Fruit fly (Drosophila melanogaster) whole organism, prepupa: ENCODE data around the gene LpR2.

Experiments
- CG11294 ChIP-seq: fragments of 200-800 bp; sonication (Bioruptor generic); IDR thresholded peaks from 2 replicates; pipeline ENCODE4 v1.3.6; 2022; ENCODE audit warnings: missing biosample characterization, missing genetic modification characterization
- CG11902 ChIP-seq: fragments of 200-800 bp; sonication (Bioruptor generic); optimal IDR thresholded peaks from 3 replicates; lab custom pipeline; 2016; ENCODE audit warnings: missing biosample characterization, missing genetic modification characterization
- CG3032 ChIP-seq: fragments of 200-800 bp; optimal IDR thresholded peaks from 2 replicates; lab custom pipeline; 2019; ENCODE audit warnings: missing biosample characterization, mild to moderate bottlenecking, missing genetic modification characterization, moderate library complexity
- CG31627 ChIP-seq: fragments of 200-800 bp; sonication (Bioruptor generic); optimal IDR thresholded peaks from 3 replicates; lab custom pipeline; 2016; ENCODE audit warnings: missing biosample characterization, missing genetic modification characterization
- CG32006 ChIP-seq: fragments of 200-800 bp; sonication (Bioruptor generic); optimal IDR thresholded peaks from 3 replicates; lab custom pipeline; 2017; ENCODE audit warnings: missing biosample characterization, mild to moderate bottlenecking, missing genetic modification characterization
- CG4318 ChIP-seq: fragments of 200-800 bp; sonication (Bioruptor generic); optimal IDR thresholded peaks from 3 replicates; lab custom pipeline; 2017; ENCODE audit warnings: missing biosample characterization, mild to moderate bottlenecking, missing genetic modification characterization
- CG6163 ChIP-seq: fragments of 200-800 bp; sonication (Bioruptor generic); IDR thresholded peaks from 3 replicates; pipeline ENCODE4 v1.3.6; 2022; ENCODE audit warnings: missing biosample characterization, missing genetic modification characterization
- CG6276 ChIP-seq: fragments of 200-800 bp; sonication (Bioruptor generic); optimal IDR thresholded peaks from 2 replicates; lab custom pipeline; 2017; ENCODE audit warnings: missing biosample characterization, mild to moderate bottlenecking, missing genetic modification characterization
- CG6808 ChIP-seq: fragments of 200-800 bp; sonication (Bioruptor generic); optimal IDR thresholded peaks from 3 replicates; lab custom pipeline; 2017; ENCODE audit warnings: missing biosample characterization, missing genetic modification characterization, mild to moderate bottlenecking, moderate library complexity, missing genetic modification reagents
- CG6854 ChIP-seq: fragments of 200-800 bp; sonication (Bioruptor generic); optimal IDR thresholded peaks from 2 replicates; lab custom pipeline; 2017; ENCODE audit warnings: missing biosample characterization, mild to moderate bottlenecking, missing genetic modification characterization
- CG7368 ChIP-seq: fragments of 200-800 bp; sonication (Bioruptor generic); optimal IDR thresholded peaks from 3 replicates; lab custom pipeline; 2016; ENCODE audit warnings: missing biosample characterization, missing genetic modification characterization
- CG9139 ChIP-seq: fragments of 200-800 bp; sonication (Bioruptor generic); optimal IDR thresholded peaks from 3 replicates; lab custom pipeline; 2017; ENCODE audit warnings: missing biosample characterization, mild to moderate bottlenecking, missing genetic modification characterization
- Eip75B ChIP-seq: fragments of 200-800 bp; sonication (Bioruptor generic); optimal IDR thresholded peaks from 3 replicates; lab custom pipeline; 2016; ENCODE audit warnings: missing biosample characterization, missing genetic modification characterization
- Eip78C ChIP-seq: fragments of 200-800 bp; sonication (Bioruptor generic); peaks from one replicate; lab custom pipeline; 2016; ENCODE audit warnings: missing biosample characterization, missing genetic modification characterization
- Eip93F ChIP-seq: fragments of 200-800 bp; sonication (Bioruptor generic); optimal IDR thresholded peaks from 2 replicates; lab custom pipeline; 2016; ENCODE audit warnings: missing biosample characterization, mild to moderate bottlenecking, missing genetic modification characterization
- Ets21C ChIP-seq: fragments of 200-800 bp; sonication (Bioruptor generic); optimal IDR thresholded peaks from 3 replicates; lab custom pipeline; 2016; ENCODE audit warnings: missing biosample characterization, missing genetic modification characterization
- Ets96B ChIP-seq: fragments of 200-800 bp; optimal IDR thresholded peaks from 2 replicates; lab custom pipeline; 2019; ENCODE audit warnings: missing biosample characterization, mild to moderate bottlenecking, missing genetic modification characterization, moderate library complexity
- Gug ChIP-seq: fragments of 200-800 bp; sonication (Bioruptor generic); IDR thresholded peaks from 2 replicates; pipeline ENCODE4 v1.3.6; 2022; ENCODE audit warnings: missing biosample characterization, missing genetic modification characterization
- Hr38 ChIP-seq: sonication (Bioruptor generic); optimal IDR thresholded peaks from 2 replicates; lab custom pipeline; 2016; ENCODE audit warnings: missing biosample characterization, missing genetic modification characterization
- Hr39 ChIP-seq: fragments of 200-800 bp; sonication (Bioruptor generic); optimal IDR thresholded peaks from 2 replicates; lab custom pipeline; 2016; ENCODE audit warnings: missing biosample characterization, missing genetic modification characterization
- Hr4 ChIP-seq: fragments of 200-800 bp; sonication (Bioruptor generic); optimal IDR thresholded peaks from 3 replicates; lab custom pipeline; 2016; ENCODE audit warnings: missing biosample characterization, missing genetic modification characterization
- Lpt ChIP-seq: fragments of 200-800 bp; sonication (Bioruptor generic); optimal IDR thresholded peaks from 3 replicates; lab custom pipeline; 2016; ENCODE audit warnings: missing biosample characterization, missing genetic modification characterization
- Met ChIP-seq: fragments of 200-800 bp; sonication (Bioruptor generic); optimal IDR thresholded peaks from 3 replicates; lab custom pipeline; 2016; ENCODE audit warnings: missing biosample characterization, missing genetic modification characterization
- OdsH ChIP-seq: fragments of 200-800 bp; sonication (Bioruptor generic); optimal IDR thresholded peaks from 3 replicates; lab custom pipeline; 2016; ENCODE audit warnings: missing biosample characterization, missing genetic modification characterization
- Sox14 ChIP-seq: fragments of 200-800 bp; sonication (Bioruptor generic); optimal IDR thresholded peaks from 3 replicates; lab custom pipeline; 2016; ENCODE audit warnings: missing biosample characterization, missing genetic modification characterization
- Sox15 ChIP-seq: fragments of 200-800 bp; sonication (Bioruptor generic); optimal IDR thresholded peaks from 3 replicates; lab custom pipeline; 2016; ENCODE audit warnings: missing biosample characterization, missing genetic modification characterization
- achi ChIP-seq: fragments of 200-800 bp; sonication (Bioruptor generic); optimal IDR thresholded peaks from 3 replicates; lab custom pipeline; 2016; ENCODE audit warnings: missing biosample characterization, missing genetic modification characterization
- acj6 ChIP-seq: fragments of 200-800 bp; sonication (Bioruptor generic); optimal IDR thresholded peaks from 3 replicates; lab custom pipeline; 2016; ENCODE audit warnings: missing biosample characterization, missing genetic modification characterization
- cyc ChIP-seq: fragments of 200-800 bp; sonication (Bioruptor generic); optimal IDR thresholded peaks from 3 replicates; lab custom pipeline; 2016; ENCODE audit warnings: missing biosample characterization, missing genetic modification characterization
- dsx ChIP-seq: fragments of 200-800 bp; optimal IDR thresholded peaks from 3 replicates; lab custom pipeline; 2019; ENCODE audit warnings: missing biosample characterization, mild to moderate bottlenecking, missing genetic modification characterization, moderate library complexity; ENCODE audit not compliant: poor library complexity, severe bottlenecking
- esn ChIP-seq: fragments of 200-800 bp; sonication (Bioruptor generic); optimal IDR thresholded peaks from 2 replicates; lab custom pipeline; 2016; ENCODE audit warnings: missing biosample characterization, mild to moderate bottlenecking, missing genetic modification characterization, moderate library complexity
- fd59A ChIP-seq: fragments of 200-800 bp; sonication (Bioruptor generic); optimal IDR thresholded peaks from 2 replicates; lab custom pipeline; 2017; ENCODE audit warnings: missing biosample characterization, mild to moderate bottlenecking, missing genetic modification characterization, missing genetic modification reagents
- fkh ChIP-seq: fragments of 200-800 bp; sonication (Bioruptor generic); optimal IDR thresholded peaks from 3 replicates; lab custom pipeline; 2017; ENCODE audit warnings: missing biosample characterization, mild to moderate bottlenecking, missing genetic modification characterization, moderate library complexity
- net ChIP-seq: fragments of 200-800 bp; sonication (Bioruptor generic); optimal IDR thresholded peaks from 3 replicates; lab custom pipeline; 2016; ENCODE audit warnings: missing biosample characterization, missing genetic modification characterization
- spab ChIP-seq: fragments of 200-800 bp; sonication (Bioruptor generic); optimal IDR thresholded peaks from 2 replicates; lab custom pipeline; 2017; ENCODE audit warnings: missing biosample characterization, mild to moderate bottlenecking, missing genetic modification characterization, missing genetic modification reagents
- svp ChIP-seq: fragments of 200-800 bp; sonication (Bioruptor generic); peaks from one replicate; lab custom pipeline; 2016; ENCODE audit warnings: missing biosample characterization, missing genetic modification characterization
- topi ChIP-seq: fragments of 200-800 bp; sonication (Bioruptor generic); optimal IDR thresholded peaks from 3 replicates; lab custom pipeline; 2016; ENCODE audit warnings: missing biosample characterization, missing genetic modification characterization

The LpR2 gene

dm6 chr3R:25759430-25759829, 19.2 kb upstream of the LpR2 start (continued):
- no peak for TF ChIP-seq Eip75B (GFP tag; lab: Kevin White, UChicago)
- no peak for TF ChIP-seq achi (GFP tag; lab: Kevin White, UChicago)
- TF ChIP-seq CG4318 (GFP tag; lab: Kevin White, UChicago): no peak
- no peak for TF ChIP-seq Lpt (GFP tag; lab: Kevin White, UChicago)
- no peak for TF ChIP-seq CG6854 (GFP tag; lab: Kevin White, UChicago)
- TF ChIP-seq, all 60 proteins: peak for 11

DNA sequence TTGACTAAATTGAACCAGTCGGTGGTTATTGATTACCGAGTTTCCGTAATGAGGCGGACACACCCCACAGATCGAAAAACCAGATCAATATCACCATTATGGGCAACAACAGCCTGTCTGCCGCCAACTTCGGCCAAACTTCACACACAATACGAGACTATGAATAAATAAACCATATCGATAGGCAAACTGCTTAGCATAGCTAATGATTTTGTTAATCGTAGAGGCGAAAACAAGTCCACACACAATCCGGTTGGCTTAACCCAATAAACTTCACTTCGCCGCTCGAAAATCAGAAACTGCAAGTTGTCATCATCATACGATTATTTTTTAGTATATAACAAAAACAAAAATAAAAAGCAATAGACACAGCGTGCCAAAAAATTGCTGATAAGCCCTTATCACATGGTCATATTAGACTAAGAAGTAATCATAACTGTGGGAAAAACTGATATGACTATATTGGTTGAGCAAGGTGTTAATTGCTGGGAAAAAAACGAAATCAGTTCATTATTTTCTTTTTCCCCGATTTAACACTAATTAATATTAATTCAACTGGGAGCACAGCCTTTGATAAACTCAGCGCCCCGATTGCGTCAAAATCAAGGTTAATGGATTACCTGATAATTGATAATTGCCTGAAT, 15.7 kb upstream of the LpR2 start:
- TF ChIP-seq svp (GFP tag; lab: Kevin White, UChicago) (peak; percentile 87), CG6163 (no peak)

DNA sequence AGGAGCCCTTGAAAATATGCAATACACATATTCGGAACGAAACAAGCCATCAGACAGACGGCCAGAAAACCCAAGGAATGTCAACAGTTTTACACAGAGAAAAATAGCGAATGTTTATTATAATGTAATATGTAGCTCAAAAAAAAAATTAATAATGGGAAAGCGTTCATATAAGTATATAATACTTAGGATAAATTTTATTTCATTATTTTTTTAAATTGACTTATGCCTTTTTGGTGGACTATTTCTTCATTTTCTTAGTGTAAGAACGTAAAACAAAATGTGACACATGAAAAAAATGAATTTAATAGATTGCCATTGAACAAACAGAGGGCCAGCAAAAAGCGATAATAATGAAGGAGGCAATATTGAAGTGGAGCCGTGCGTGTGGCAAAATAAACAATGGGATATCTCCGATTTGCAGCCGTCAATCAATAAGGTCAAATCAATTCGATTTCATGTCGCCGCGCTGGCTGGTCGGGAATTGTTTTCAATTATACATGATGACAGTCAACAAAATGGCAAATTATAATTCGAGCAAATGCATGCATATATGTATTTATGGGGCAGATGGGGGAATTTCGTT, 14.7 kb upstream of the LpR2 start:
- TF ChIP-seq esn (GFP tag; lab: Kevin White, UChicago) (no peak), Eip78C (peak; percentile 85), CG3032 (tag; lab: Kevin White, UChicago) (peak; percentile 15), dsx (GFP tag; lab: Kevin White, UChicago) (peak; percentile 47), topi (GFP tag; lab: Kevin White, UChicago) (peak; percentile 8), OdsH (GFP tag; lab: Kevin White, UChicago) (no peak), Gug (GFP tag; lab: Robert Waterston, UW) (0 out of 2 replicates have a peak, but pooled peaks have one; percentile 15), svp (GFP tag; lab: Kevin White, UChicago) (peak; percentile 91), fkh (GFP tag; lab: Kevin White, UChicago) (peak; percentile 47)
- TF ChIP-seq, all 60 proteins: peak for 7

DNA sequence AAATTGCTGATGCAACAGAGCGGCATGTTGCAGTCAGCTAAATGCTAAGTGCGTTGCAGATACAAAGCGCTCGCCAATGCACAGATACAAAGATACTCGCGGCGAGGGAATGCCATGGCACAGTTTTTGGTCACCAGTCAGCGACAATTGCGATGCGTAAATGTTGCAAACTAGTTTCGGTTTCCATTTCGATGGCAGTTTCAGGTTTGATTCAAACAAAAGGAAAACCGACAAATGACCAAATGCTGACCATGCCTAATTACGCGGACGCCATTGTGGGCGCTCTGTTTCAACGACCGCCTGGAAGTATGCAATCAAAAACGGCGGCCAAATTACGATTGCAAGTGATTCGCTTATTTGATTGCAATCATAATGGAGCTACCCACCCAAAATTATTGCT, 13.5 kb upstream of the LpR2 start:
- 0 out of 3 replicates have a peak, but pooled peaks have one; percentile 33 for TF ChIP-seq CG6163
- no peak for TF ChIP-seq svp (GFP tag; lab: Kevin White, UChicago)
- TF ChIP-seq Ets21C (GFP tag; lab: Kevin White, UChicago): no peak
- peak; percentile 60 for TF ChIP-seq dsx (GFP tag; lab: Kevin White, UChicago)
- TF ChIP-seq CG11294 (GFP tag; lab: Robert Waterston, UW): no peak
- TF ChIP-seq Sox15 (GFP tag; lab: Kevin White, UChicago): no peak
- TF ChIP-seq Eip78C: peak; percentile 55
- peak; percentile 68 for TF ChIP-seq CG6276 (GFP tag; lab: Kevin White, UChicago)
- no peak for TF ChIP-seq Lpt (GFP tag; lab: Kevin White, UChicago)
- no peak for TF ChIP-seq Gug (GFP tag; lab: Robert Waterston, UW)
- no peak for TF ChIP-seq CG6854 (GFP tag; lab: Kevin White, UChicago)

DNA sequence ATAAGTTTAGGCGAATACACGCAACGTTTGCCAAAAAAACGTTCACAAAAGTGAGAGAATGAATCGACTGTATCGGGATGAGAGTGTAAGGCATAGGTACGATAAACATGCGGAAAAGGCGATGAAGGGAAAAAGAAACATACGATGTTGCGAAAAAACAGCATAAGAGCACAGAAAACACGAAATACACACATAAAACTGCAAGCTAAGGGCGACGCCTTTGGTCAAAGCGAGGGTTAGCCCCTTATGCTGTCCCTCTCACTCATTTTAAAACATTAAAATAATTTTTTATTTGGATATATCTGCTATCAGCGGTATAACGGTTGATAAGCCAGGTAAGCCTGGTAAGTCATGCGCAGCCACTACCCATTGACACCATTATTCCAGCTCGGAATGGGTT, 538 bp downstream of the LpR2 start:
- TF ChIP-seq CG7368 (no peak), Eip78C (no peak), Lpt (GFP tag; lab: Kevin White, UChicago) (no peak), CG9139 (GFP tag; lab: Kevin White, UChicago) (no peak)

DNA sequence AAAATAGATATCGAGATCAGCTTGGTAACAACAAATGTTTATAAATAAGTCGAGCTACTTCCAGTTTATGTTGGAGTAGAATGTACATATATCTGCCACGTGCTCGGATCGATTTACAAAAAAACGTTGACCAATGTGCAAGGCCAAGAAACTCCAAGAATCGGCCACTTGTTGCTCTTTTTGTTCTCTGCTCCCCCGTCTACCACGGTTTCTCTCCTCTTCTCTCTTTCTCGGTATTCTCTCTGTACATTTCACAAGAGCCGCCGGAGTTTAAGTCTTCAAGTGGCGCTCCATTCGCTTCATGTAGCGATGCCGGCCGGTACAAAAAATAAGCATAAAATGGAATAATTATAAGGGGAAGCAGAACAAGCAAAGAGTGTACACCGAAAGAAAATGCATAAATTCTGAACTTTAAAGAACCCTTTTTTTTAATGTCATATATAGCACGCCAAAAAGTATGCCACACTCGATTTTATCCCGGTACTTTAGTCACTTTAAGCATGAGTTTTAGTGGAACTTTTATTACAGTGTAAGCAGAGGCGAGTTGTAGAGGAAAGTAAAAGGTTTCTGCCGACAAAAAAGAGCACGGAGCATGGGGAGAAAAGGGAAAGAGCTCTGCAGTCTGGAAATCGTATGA, 2.4 kb downstream of the LpR2 start:
- peak; percentile 99 for TF ChIP-seq acj6 (GFP tag; lab: Kevin White, UChicago)
- peak; percentile 99 for TF ChIP-seq CG3032 (tag; lab: Kevin White, UChicago)
- TF ChIP-seq CG11902 (GFP tag; lab: Kevin White, UChicago): peak; percentile 99
- peak; percentile 100 for TF ChIP-seq Ets96B (tag; lab: Kevin White, UChicago)
- TF ChIP-seq Lpt (GFP tag; lab: Kevin White, UChicago): peak; percentile 98
- peak; percentile 99 for TF ChIP-seq fd59A (GFP tag; lab: Kevin White, UChicago)
- TF ChIP-seq Eip93F (GFP tag; lab: Kevin White, UChicago): peak; percentile 98
- TF ChIP-seq achi (GFP tag; lab: Kevin White, UChicago): peak; percentile 99
- peak; percentile 49 for TF ChIP-seq fkh (GFP tag; lab: Kevin White, UChicago)
- TF ChIP-seq Hr39: peak; percentile 99
- TF ChIP-seq Sox14: peak; percentile 99
- peak; percentile 99 for TF ChIP-seq net (GFP tag; lab: Kevin White, UChicago)
- TF ChIP-seq Gug (GFP tag; lab: Robert Waterston, UW): peak; percentile 98
- TF ChIP-seq Met (GFP tag; lab: Kevin White, UChicago): peak; percentile 99
- TF ChIP-seq Hr38: peak; percentile 46
- peak; percentile 98 for TF ChIP-seq CG6808 (GFP tag; lab: Kevin White, UChicago)
- TF ChIP-seq CG6854 (GFP tag; lab: Kevin White, UChicago): peak; percentile 98
- TF ChIP-seq spab (GFP tag; lab: Kevin White, UChicago): peak; percentile 99
- TF ChIP-seq CG32006 (GFP tag; lab: Kevin White, UChicago): peak; percentile 98
- peak; percentile 98 for TF ChIP-seq CG9139 (GFP tag; lab: Kevin White, UChicago)
- peak; percentile 99 for TF ChIP-seq cyc
- TF ChIP-seq CG31627 (GFP tag; lab: Kevin White, UChicago): peak; percentile 99
- TF ChIP-seq Hr4: peak; percentile 97
